Worm (Caenorhabditis elegans): ENCODE measurements around the gene C10E2.5.

The C10E2.5 gene

ce11 chrX:16799065-16799663, 44.8 kb upstream of the C10E2.5 start (continued):
- TF ChIP-seq irx-1 (tag; optimal IDR thresholded peaks at IDR 0.05) (peak; percentile 21), aly-2 (tag; optimal IDR thresholded peaks at IDR 0.05) (no peak), nhr-90 (tag; optimal IDR thresholded peaks at IDR 0.05; ENCODE audit: poor library complexity) (peak; percentile 45), lin-14 (GFP tag; optimal IDR thresholded peaks at IDR 0.05) (peak; percentile 93), efl-3 (GFP tag; optimal IDR thresholded peaks at IDR 0.05) (no peak), swsn-7 (tag; optimal IDR thresholded peaks at IDR 0.05) (peak; percentile 63), rnt-1 (tag; optimal IDR thresholded peaks at IDR 0.05) (peak; percentile 61), xbp-1 (tag; optimal IDR thresholded peaks at IDR 0.05) (peak; percentile 3), nhr-85 (tag) (peak; percentile 62), dsc-1 (tag; optimal IDR thresholded peaks at IDR 0.05) (peak; percentile 31), ceh-82 (tag; optimal IDR thresholded peaks at IDR 0.05) (peak; percentile 7 to 59 (median 52))

ce11 chrX:16798621-16799020, 44.2 kb upstream of the C10E2.5 start:
- TF ChIP-seq nhr-71 (tag; optimal IDR thresholded peaks at IDR 0.05): no peak
- TF ChIP-seq nhr-84 (tag; optimal IDR thresholded peaks at IDR 0.05): no peak
- peak; percentile 2 for TF ChIP-seq C16A3.4 (tag; optimal IDR thresholded peaks at IDR 0.05)
- peak; percentile 13 for TF ChIP-seq lin-13 (GFP tag; optimal IDR thresholded peaks at IDR 0.05)
- peak; percentile 78 for TF ChIP-seq nhr-85 (tag)
- peak; percentile 62 for TF ChIP-seq elt-2 (tag; optimal IDR thresholded peaks at IDR 0.05)
- TF ChIP-seq ama-1 (optimal IDR thresholded peaks at IDR 0.05): peak; percentile 28
- TF ChIP-seq mab-9 (GFP tag; IDR thresholded peaks at IDR 0.05): no peak
- no peak for TF ChIP-seq lin-39 (tag; optimal IDR thresholded peaks at IDR 0.05)
- TF ChIP-seq grh-1 (GFP tag; IDR thresholded peaks at IDR 0.05): no peak
- TF ChIP-seq snpc-4 (tag; optimal IDR thresholded peaks at IDR 0.05): no peak
- TF ChIP-seq lin-35 (GFP tag; optimal IDR thresholded peaks at IDR 0.05): peak in 1 of 2 experiments; percentile 34

ce11 chrX:16796826-16797225, 42.5 kb upstream of the C10E2.5 start:
- TF ChIP-seq nhr-12 (tag; optimal IDR thresholded peaks at IDR 0.05) (no peak), lin-13 (GFP tag; optimal IDR thresholded peaks at IDR 0.05) (peak; percentile 89), zip-4 (GFP tag; optimal IDR thresholded peaks at IDR 0.05) (peak; percentile 46), pag-3 (tag; optimal IDR thresholded peaks at IDR 0.05; ENCODE audit: borderline replicate concordance, insufficient read depth) (no peak), unc-30 (tag; optimal IDR thresholded peaks at IDR 0.05) (no peak), sox-4 (tag; optimal IDR thresholded peaks at IDR 0.05) (peak; percentile 85), vab-15 (tag; optimal IDR thresholded peaks at IDR 0.05) (peak; percentile 80), C16A3.4 (tag; optimal IDR thresholded peaks at IDR 0.05) (peak; percentile 84), fos-1 (tag; optimal IDR thresholded peaks at IDR 0.05) (peak; percentile 74), lin-15B (tag; optimal IDR thresholded peaks at IDR 0.05) (peak; percentile 23), lin-39 (tag; optimal IDR thresholded peaks at IDR 0.05) (peak; percentile 50), snpc-4 (tag; optimal IDR thresholded peaks at IDR 0.05) (peak; percentile 66), Y116A8C.19 (tag; optimal IDR thresholded peaks at IDR 0.05; ENCODE audit: borderline replicate concordance) (no peak), egl-13 (tag; optimal IDR thresholded peaks at IDR 0.05) (peak; percentile 90), zag-1 (tag; optimal IDR thresholded peaks at IDR 0.05) (no peak), nhr-71 (tag; optimal IDR thresholded peaks at IDR 0.05) (peak; percentile 99), mab-9 (GFP tag; IDR thresholded peaks at IDR 0.05) (peak; percentile 56; the same call in 1 of the 2 replicates), ces-1 (GFP tag; optimal IDR thresholded peaks at IDR 0.05) (no peak), xbp-1 (tag; optimal IDR thresholded peaks at IDR 0.05) (peak; percentile 88), swsn-7 (tag; optimal IDR thresholded peaks at IDR 0.05) (peak; percentile 92), lsy-2 (tag; optimal IDR thresholded peaks at IDR 0.05) (peak; percentile 82 to 90), ceh-63 (GFP tag; optimal IDR thresholded peaks at IDR 0.05) (no peak), sup-37 (GFP tag; optimal IDR thresholded peaks at IDR 0.05) (peak; percentile 25), elt-3 (tag; optimal IDR thresholded peaks at IDR 0.05) (peak in 2 of 6 experiments; percentile 77 to 89), lin-35 (GFP tag; optimal IDR thresholded peaks at IDR 0.05) (peak; percentile 70 to 88), tlp-1 (tag; optimal IDR thresholded peaks at IDR 0.05) (no peak), egl-27 (tag; optimal IDR thresholded peaks at IDR 0.05) (peak; percentile 69 to 77), ztf-11 (tag; optimal IDR thresholded peaks at IDR 0.05) (peak in 1 of 2 experiments; percentile 54), unc-86 (tag; optimal IDR thresholded peaks at IDR 0.05) (peak; percentile 92), pax-3 (tag; optimal IDR thresholded peaks at IDR 0.05) (peak; percentile 80), blmp-1 (tag; optimal IDR thresholded peaks at IDR 0.05) (peak; percentile 78), sptf-1 (tag; optimal IDR thresholded peaks at IDR 0.05) (no peak), grh-1 (GFP tag; IDR thresholded peaks at IDR 0.05) (peak; percentile 65), nhr-77 (tag; optimal IDR thresholded peaks at IDR 0.05) (peak; percentile 75), fkh-4 (tag; optimal IDR thresholded peaks at IDR 0.05; ENCODE audit: borderline replicate concordance) (no peak)
